Worm (Caenorhabditis elegans) whole organism, young adult: Measurements from ENCODE around the gene cyp-29A3.

Source experiments
- Y79H2A.3 ChIP-seq: fragments of 200-800 bp; sonication (Bioruptor generic); conservative IDR thresholded peaks from 2 replicates; pipeline ENCODE4 v1.3.6; 2022; ENCODE audit warnings: missing genetic modification reagents, missing genetic modification characterization, missing compliant biosample characterization

The cyp-29A3 gene

DNA sequence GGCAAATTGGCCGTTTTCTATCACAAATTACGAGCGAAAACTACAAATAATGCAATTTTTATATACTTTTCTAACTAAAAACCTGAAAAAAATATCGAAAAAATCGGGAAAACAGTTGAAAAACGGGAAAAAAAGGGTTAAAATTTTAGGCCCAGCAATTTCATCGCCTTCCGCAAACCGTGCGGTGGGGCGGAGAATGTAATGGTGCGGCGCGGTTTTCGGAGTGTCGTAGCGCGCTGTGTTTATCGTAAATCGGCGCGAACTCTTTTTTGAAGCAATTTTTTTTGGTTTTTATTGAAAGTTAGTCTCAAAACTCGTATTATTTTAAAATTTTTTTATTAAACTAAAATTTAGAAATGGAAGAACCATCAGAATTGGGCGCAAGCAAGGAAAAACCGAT lies 45.4 kb downstream of the cyp-29A3 start, which contains the start of gene picd-1 (continued):
- TF ChIP-seq Y79H2A.3, result no peak
